Worm (Caenorhabditis elegans) whole organism, L3 larva: ENCODE results near the gene srsx-34.

Experiments used
- R02D3.7 ChIP-seq: fragments of 150-350 bp; optimal IDR thresholded peaks from 2 replicates; lab custom pipeline; 2014; ENCODE audit warnings: missing biosample characterization, missing genetic modification characterization
- ZK546.5 ChIP-seq: sonication (generic microtip); optimal IDR thresholded peaks from 2 replicates; lab custom pipeline; 2017; ENCODE audit warnings: missing biosample characterization, missing genetic modification characterization
- aly-2 ChIP-seq: fragments of 150-350 bp; optimal IDR thresholded peaks from 2 replicates; lab custom pipeline; 2014; ENCODE audit warnings: missing biosample characterization, missing genetic modification characterization
- ama-1 ChIP-seq: fragments of 150-350 bp; optimal IDR thresholded peaks from 2 replicates; lab custom pipeline; 2018
- ceh-16 ChIP-seq: sonication (generic microtip); optimal IDR thresholded peaks from 2 replicates; lab custom pipeline; 2017; ENCODE audit warnings: missing biosample characterization, missing genetic modification characterization
- ceh-28 ChIP-seq: fragments of 150-350 bp; optimal IDR thresholded peaks from 2 replicates; lab custom pipeline; 2014; ENCODE audit warnings: missing biosample characterization, missing genetic modification reagents, missing genetic modification characterization
- ceh-82 ChIP-seq: fragments of 150-350 bp; optimal IDR thresholded peaks from 2 replicates; lab custom pipeline; 2014; ENCODE audit warnings: missing biosample characterization, missing genetic modification characterization
- ceh-9 ChIP-seq: sonication (generic microtip); optimal IDR thresholded peaks from 2 replicates; lab custom pipeline; 2018; ENCODE audit warnings: missing biosample characterization, missing genetic modification characterization
- daf-12 ChIP-seq: fragments of 150-350 bp; optimal IDR thresholded peaks from 2 replicates; lab custom pipeline; 2014; ENCODE audit warnings: missing biosample characterization, missing genetic modification reagents, missing genetic modification characterization
- egl-27 ChIP-seq: sonication (generic microtip); optimal IDR thresholded peaks from 4 replicates; lab custom pipeline; 2017; ENCODE audit warnings: missing biosample characterization, missing genetic modification reagents, missing genetic modification characterization
- elt-1 ChIP-seq: fragments of 150-350 bp; optimal IDR thresholded peaks from 2 replicates; lab custom pipeline; 2014; ENCODE audit warnings: missing biosample characterization, missing genetic modification characterization
- elt-2 ChIP-seq: sonication (generic microtip); optimal IDR thresholded peaks from 2 replicates; lab custom pipeline; 2016; ENCODE audit warnings: missing genetic modification reagents, mild to moderate bottlenecking, missing genetic modification characterization, missing compliant biosample characterization
- elt-3 ChIP-seq, 3 experiments: fragments of 150-350 bp in 1 of 3; sonication (generic microtip) in 2 of 3; optimal IDR thresholded peaks; 2 replicates in 2 of 3; 4 replicates in 1 of 3; lab custom pipeline; 2014 to 2017; ENCODE audit warnings: missing biosample characterization in 3 of 3, missing genetic modification characterization in 3 of 3
- eor-1 ChIP-seq, 2 experiments: fragments of 150-350 bp; optimal IDR thresholded peaks; 2 replicates each; lab custom pipeline; 2014 to 2018; ENCODE audit warnings: missing biosample characterization in 2 of 2, missing genetic modification characterization in 2 of 2
- fkh-10 ChIP-seq: sonication (generic microtip); optimal IDR thresholded peaks from 2 replicates; lab custom pipeline; 2017; ENCODE audit warnings: missing biosample characterization, missing genetic modification reagents, missing genetic modification characterization
- fkh-2 ChIP-seq: fragments of 150-350 bp; optimal IDR thresholded peaks from 2 replicates; lab custom pipeline; 2014; ENCODE audit warnings: missing biosample characterization, missing genetic modification reagents, missing genetic modification characterization
- fos-1 ChIP-seq: fragments of 150-350 bp; optimal IDR thresholded peaks from 2 replicates; lab custom pipeline; 2014; ENCODE audit warnings: missing biosample characterization, missing genetic modification characterization
- jun-1 ChIP-seq: fragments of 150-350 bp; optimal IDR thresholded peaks from 2 replicates; lab custom pipeline; 2014; ENCODE audit warnings: missing biosample characterization, missing genetic modification reagents, missing genetic modification characterization
- lin-15B ChIP-seq: fragments of 150-350 bp; optimal IDR thresholded peaks from 2 replicates; lab custom pipeline; 2014; ENCODE audit warnings: missing biosample characterization, missing genetic modification characterization
- lin-39 ChIP-seq: fragments of 150-350 bp; optimal IDR thresholded peaks from 2 replicates; lab custom pipeline; 2018; ENCODE audit warnings: missing biosample characterization, missing genetic modification reagents, missing genetic modification characterization
- lsy-12 ChIP-seq: sonication (generic microtip); optimal IDR thresholded peaks from 2 replicates; lab custom pipeline; 2016; ENCODE audit warnings: mild to moderate bottlenecking, missing genetic modification characterization, missing compliant biosample characterization
- mdl-1 ChIP-seq: fragments of 150-350 bp; optimal IDR thresholded peaks from 2 replicates; lab custom pipeline; 2014; ENCODE audit warnings: missing biosample characterization, missing genetic modification characterization
- nfya-1 ChIP-seq: sonication (generic microtip); optimal IDR thresholded peaks from 2 replicates; lab custom pipeline; 2017; ENCODE audit warnings: missing genetic modification characterization, mild to moderate bottlenecking, missing compliant biosample characterization, antibody characterized with exemption, moderate library complexity; ENCODE audit not compliant: insufficient read depth
- nhr-12 ChIP-seq: fragments of 150-350 bp; optimal IDR thresholded peaks from 2 replicates; lab custom pipeline; 2014; ENCODE audit warnings: missing biosample characterization, missing genetic modification characterization
- nhr-23 ChIP-seq: fragments of 150-350 bp; optimal IDR thresholded peaks from 2 replicates; lab custom pipeline; 2014; ENCODE audit warnings: missing biosample characterization, missing genetic modification reagents, missing genetic modification characterization
- nhr-237 ChIP-seq: fragments of 150-350 bp; optimal IDR thresholded peaks from 2 replicates; lab custom pipeline; 2014; ENCODE audit warnings: missing biosample characterization, missing genetic modification characterization
- nhr-25 ChIP-seq: sonication (generic microtip); optimal IDR thresholded peaks from 2 replicates; lab custom pipeline; 2017; ENCODE audit warnings: missing biosample characterization, missing genetic modification characterization
- nhr-43 ChIP-seq: sonication (generic microtip); optimal IDR thresholded peaks from 2 replicates; lab custom pipeline; 2016; ENCODE audit warnings: mild to moderate bottlenecking, missing genetic modification characterization, missing compliant biosample characterization; ENCODE audit not compliant: poor library complexity, severe bottlenecking
- nhr-67 ChIP-seq: fragments of 150-350 bp; optimal IDR thresholded peaks from 2 replicates; lab custom pipeline; 2014; ENCODE audit warnings: missing biosample characterization, missing genetic modification characterization
- nhr-76 ChIP-seq: fragments of 150-350 bp; sonication (generic microtip); optimal IDR thresholded peaks from 5 replicates; lab custom pipeline; 2014; ENCODE audit warnings: missing biosample characterization, missing genetic modification characterization
- nhr-77 ChIP-seq: fragments of 150-350 bp; optimal IDR thresholded peaks from 2 replicates; lab custom pipeline; 2014; ENCODE audit warnings: missing biosample characterization, missing genetic modification characterization
- pha-4 ChIP-seq: fragments of 150-350 bp; optimal IDR thresholded peaks from 2 replicates; lab custom pipeline; 2014; ENCODE audit warnings: missing biosample characterization, missing genetic modification reagents, missing genetic modification characterization
- pqm-1 ChIP-seq: fragments of 150-350 bp; optimal IDR thresholded peaks from 2 replicates; lab custom pipeline; 2017; ENCODE audit warnings: missing biosample characterization, missing genetic modification characterization, inconsistent platforms
- skn-1 ChIP-seq: fragments of 150-350 bp; optimal IDR thresholded peaks from 2 replicates; lab custom pipeline; 2014; ENCODE audit warnings: missing biosample characterization, missing genetic modification characterization
- unc-39 ChIP-seq: sonication (generic microtip); optimal IDR thresholded peaks from 4 replicates; lab custom pipeline; 2017; ENCODE audit warnings: missing biosample characterization, missing genetic modification characterization
- unc-62 ChIP-seq: fragments of 150-350 bp; sonication (generic microtip); optimal IDR thresholded peaks from 4 replicates; lab custom pipeline; 2014; ENCODE audit warnings: missing biosample characterization, missing genetic modification reagents, missing genetic modification characterization
- zag-1 ChIP-seq: fragments of 150-350 bp; optimal IDR thresholded peaks from 2 replicates; lab custom pipeline; 2014; ENCODE audit warnings: missing biosample characterization, missing genetic modification characterization
- ztf-11 ChIP-seq: fragments of 150-350 bp; optimal IDR thresholded peaks from 2 replicates; lab custom pipeline; 2014; ENCODE audit warnings: missing biosample characterization, missing genetic modification characterization
- ztf-4 ChIP-seq: fragments of 150-350 bp; optimal IDR thresholded peaks from 2 replicates; lab custom pipeline; 2014; ENCODE audit warnings: missing biosample characterization, missing genetic modification characterization

The srsx-34 gene

DNA sequence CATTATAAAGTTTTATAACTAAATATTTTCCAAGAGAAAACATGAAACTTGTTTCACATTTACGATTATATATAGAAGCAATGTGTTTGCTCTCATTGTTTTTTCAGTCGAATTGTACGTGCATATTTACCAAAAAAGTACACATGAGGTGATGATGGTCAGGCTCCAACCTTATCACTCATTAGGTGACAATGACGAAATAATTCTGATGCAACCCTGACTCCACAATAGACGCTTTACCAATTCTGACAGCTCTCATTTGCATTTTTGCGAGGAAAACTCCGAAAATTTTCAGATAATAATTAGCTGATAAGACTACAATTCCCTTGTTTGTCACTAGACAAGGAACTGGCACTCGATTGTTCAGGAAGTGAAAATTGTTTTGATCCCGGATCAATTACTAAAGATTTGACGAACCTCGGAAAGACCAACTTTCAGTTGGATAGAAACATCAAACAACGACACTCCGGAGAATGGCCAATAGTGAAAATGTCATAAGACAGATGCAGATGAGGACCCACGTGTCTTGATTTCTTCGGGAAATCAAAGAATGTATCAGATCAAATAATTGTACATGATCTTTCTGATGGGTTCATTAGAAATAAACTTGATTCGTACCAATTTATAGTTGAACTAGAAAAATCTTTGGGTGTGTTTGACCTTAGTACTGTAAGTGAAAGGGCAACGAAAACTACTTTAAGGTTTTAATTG lies 43.2 kb downstream of the srsx-34 start (continued):
- no peak for TF ChIP-seq eor-1 (tag; optimal IDR thresholded peaks at IDR 0.05; lab: Kevin White, UChicago)
- no peak for TF ChIP-seq ceh-16
- TF ChIP-seq fkh-2 (tag; lab: Kevin White, UChicago): no peak
- no peak for TF ChIP-seq ama-1 (lab: Kevin White, UChicago)
- TF ChIP-seq ztf-4 (tag; lab: Kevin White, UChicago): no peak
- TF ChIP-seq nfya-1: peak; percentile 3
- no peak for TF ChIP-seq lin-15B (tag; lab: Kevin White, UChicago)
- TF ChIP-seq skn-1: peak; percentile 43
- TF ChIP-seq, all 47 proteins: peak for 7

DNA sequence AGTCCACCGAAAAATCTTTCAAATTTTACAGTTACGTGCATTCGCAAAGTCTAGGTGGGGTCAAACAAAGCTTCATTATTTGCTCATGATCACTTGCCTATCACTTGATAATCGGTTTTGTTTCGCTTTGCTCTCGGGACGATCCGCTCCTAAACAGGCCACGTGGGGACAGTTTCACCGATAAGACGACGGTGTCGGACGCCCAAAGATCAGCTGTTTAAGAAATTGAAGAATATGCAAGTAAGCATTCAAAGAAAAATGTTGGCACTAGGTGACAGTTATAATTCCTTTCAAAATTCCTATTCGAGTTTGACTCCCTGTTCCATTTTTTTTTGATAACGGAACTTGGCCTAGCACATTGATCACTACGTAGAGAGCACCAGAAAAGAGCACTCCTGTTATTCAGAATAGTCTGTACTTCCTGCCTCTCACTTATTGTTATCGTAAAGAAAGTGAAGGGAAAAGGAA lies 44.2 kb downstream of the srsx-34 start:
- TF ChIP-seq zag-1 (tag; lab: Kevin White, UChicago) (no peak), ceh-28 (tag; lab: Kevin White, UChicago) (no peak), pha-4 (tag; lab: Kevin White, UChicago) (peak; percentile 62), jun-1 (tag; lab: Kevin White, UChicago) (peak; percentile 68), pqm-1 (peak; percentile 93), egl-27 (no peak), ztf-4 (tag; lab: Kevin White, UChicago) (no peak), elt-3 (tag; optimal IDR thresholded peaks at IDR 0.05; lab: Kevin White, UChicago) (no peak), fkh-2 (tag; lab: Kevin White, UChicago) (no peak), unc-62 (GFP tag; lab: Kevin White, UChicago) (no peak), skn-1 (no peak), nhr-77 (tag; lab: Kevin White, UChicago) (no peak), elt-2 (tag; lab: Kevin White, UChicago) (peak; percentile 99), nhr-23 (tag; lab: Kevin White, UChicago) (no peak), fos-1 (tag; lab: Kevin White, UChicago) (no peak), ztf-11 (no peak), mdl-1 (no peak), aly-2 (tag; lab: Kevin White, UChicago) (no peak), ceh-9 (tag; lab: Kevin White, UChicago) (no peak), ZK546.5 (tag; lab: Kevin White, UChicago) (no peak), nhr-76 (tag; lab: Kevin White, UChicago) (no peak), nhr-67 (tag; lab: Kevin White, UChicago) (no peak), fkh-10 (no peak), R02D3.7 (tag; lab: Kevin White, UChicago) (no peak)

DNA sequence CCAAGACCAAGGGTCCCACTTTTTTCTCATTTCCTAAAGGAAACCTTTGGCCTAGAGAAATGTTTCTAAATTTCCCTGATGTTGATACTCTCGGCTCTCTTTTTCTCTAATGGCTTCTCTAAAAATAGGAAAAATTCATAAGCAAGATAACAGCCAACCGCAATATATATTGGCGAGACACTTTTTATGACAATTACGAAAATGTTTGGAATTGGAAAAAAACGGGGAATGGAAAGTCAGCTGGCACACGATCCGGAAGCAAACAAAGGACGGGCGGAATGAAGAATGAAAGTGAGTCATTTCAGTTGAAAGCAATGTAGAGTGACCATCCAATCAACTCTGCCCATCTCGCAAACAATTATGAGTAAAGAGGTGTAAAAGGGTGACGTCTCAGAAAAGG lies 45.6 kb downstream of the srsx-34 start:
- no peak for TF ChIP-seq nhr-23 (tag; lab: Kevin White, UChicago)
- TF ChIP-seq lsy-12 (tag; lab: Kevin White, UChicago): no peak
- TF ChIP-seq fos-1 (tag; lab: Kevin White, UChicago): no peak
- no peak for TF ChIP-seq nhr-237
- no peak for TF ChIP-seq nhr-25 (tag; lab: Kevin White, UChicago)
- TF ChIP-seq elt-2 (tag; lab: Kevin White, UChicago): peak; percentile 67
- TF ChIP-seq pqm-1: peak; percentile 80
- TF ChIP-seq nhr-12 (tag; lab: Kevin White, UChicago): no peak
- TF ChIP-seq lin-39: no peak
- peak; percentile 75 for TF ChIP-seq pha-4 (tag; lab: Kevin White, UChicago)
- TF ChIP-seq ZK546.5 (tag; lab: Kevin White, UChicago): no peak
- no peak for TF ChIP-seq ztf-11
- TF ChIP-seq mdl-1: no peak
- TF ChIP-seq jun-1 (tag; lab: Kevin White, UChicago): peak; percentile 2
- TF ChIP-seq R02D3.7 (tag; lab: Kevin White, UChicago): no peak
- TF ChIP-seq nhr-43: no peak
- no peak for TF ChIP-seq elt-1 (tag; lab: Kevin White, UChicago)
- TF ChIP-seq fkh-2 (tag; lab: Kevin White, UChicago): no peak
- no peak for TF ChIP-seq unc-39 (tag; lab: Kevin White, UChicago)
- TF ChIP-seq nfya-1: peak; percentile 38
- no peak for TF ChIP-seq ztf-4 (tag; lab: Kevin White, UChicago)
- TF ChIP-seq ceh-82 (tag; lab: Kevin White, UChicago): no peak
- no peak for TF ChIP-seq lin-15B (tag; lab: Kevin White, UChicago)
- TF ChIP-seq daf-12 (tag; lab: Kevin White, UChicago): no peak
